Worm (Caenorhabditis elegans): ENCODE measurements around the gene fbxb-55.

ce11 chrIV:4080846-4081245 is 12.3 kb downstream of the fbxb-55 start, which contains the start of the genes C35B1.9 and C35B1.3:
- TF ChIP-seq F13H6.1 (tag; optimal IDR thresholded peaks at IDR 0.05) = no peak
- no peak for TF ChIP-seq ztf-11 (tag; optimal IDR thresholded peaks at IDR 0.05)
- TF ChIP-seq lin-11 (tag; optimal IDR thresholded peaks at IDR 0.05) = no peak
- no peak for TF ChIP-seq lin-13 (GFP tag; optimal IDR thresholded peaks at IDR 0.05)
- no peak for TF ChIP-seq nhr-11 (tag; optimal IDR thresholded peaks at IDR 0.05)
- TF ChIP-seq ama-1 (optimal IDR thresholded peaks at IDR 0.05) = no peak
